Worm (Caenorhabditis elegans) whole organism, young adult: ENCODE data around the gene srh-16.
A peak's percentile ranks its signal among the peaks of the same experiment; 100 is the strongest.

Source experiments
- B0019.2 ChIP-seq: fragments of 200-800 bp; sonication (Bioruptor generic); conservative IDR thresholded peaks from 2 replicates; pipeline ENCODE4 v1.3.6; 2022; ENCODE audit warnings: missing genetic modification reagents, missing genetic modification characterization, missing compliant biosample characterization
- B0261.1 ChIP-seq: sonication (generic microtip); optimal IDR thresholded peaks from 2 replicates; lab custom pipeline; 2016; ENCODE audit warnings: mild to moderate bottlenecking, missing genetic modification characterization, moderate library complexity, missing compliant biosample characterization
- B0336.3 ChIP-seq: fragments of 200-800 bp; sonication (Bioruptor generic); IDR thresholded peaks from 2 replicates; pipeline ENCODE4 v1.3.6; 2022; ENCODE audit warnings: missing genetic modification characterization, missing compliant biosample characterization
- C06A6.2 ChIP-seq: fragments of 200-800 bp; sonication (Bioruptor generic); conservative IDR thresholded peaks from 2 replicates; pipeline ENCODE4 v1.3.6; 2022; ENCODE audit warnings: missing genetic modification characterization, missing compliant biosample characterization
- D2030.7 ChIP-seq: fragments of 200-800 bp; sonication (Bioruptor generic); IDR thresholded peaks from 2 replicates; pipeline ENCODE4 v1.3.6; 2022; ENCODE audit warnings: missing genetic modification reagents, missing genetic modification characterization, missing compliant biosample characterization
- F23B12.7 ChIP-seq: sonication (generic microtip); optimal IDR thresholded peaks from 2 replicates; lab custom pipeline; 2017; ENCODE audit warnings: missing genetic modification characterization, mild to moderate bottlenecking, missing compliant biosample characterization, antibody characterized with exemption, moderate library complexity; ENCODE audit not compliant: insufficient read depth
- F37B4.10 ChIP-seq: fragments of 200-800 bp; sonication (Bioruptor generic); IDR thresholded peaks from 2 replicates; pipeline ENCODE4 v1.3.6; 2022; ENCODE audit warnings: missing genetic modification characterization, missing compliant biosample characterization
- F55B11.4 ChIP-seq: sonication (generic microtip); optimal IDR thresholded peaks from 2 replicates; lab custom pipeline; 2016; ENCODE audit warnings: missing compliant biosample characterization, missing genetic modification characterization, borderline replicate concordance; ENCODE audit not compliant: insufficient read depth
- F57A8.1 ChIP-seq: fragments of 200-800 bp; sonication (Bioruptor generic); optimal IDR thresholded peaks from 2 replicates; lab custom pipeline; 2018; ENCODE audit warnings: mild to moderate bottlenecking, missing genetic modification characterization, moderate library complexity, missing compliant biosample characterization
- Y56A3A.18 ChIP-seq: fragments of 200-800 bp; sonication (Bioruptor generic); IDR thresholded peaks from 2 replicates; pipeline ENCODE4 v1.3.6; 2022; ENCODE audit warnings: missing genetic modification reagents, missing genetic modification characterization, missing compliant biosample characterization
- Y95B8A.8 ChIP-seq: fragments of 200-800 bp; sonication (Bioruptor generic); IDR thresholded peaks from 2 replicates; pipeline ENCODE4 v1.3.6; 2022; ENCODE audit warnings: missing genetic modification reagents, missing genetic modification characterization, missing compliant biosample characterization
- ZK185.1 ChIP-seq: sonication (generic microtip); optimal IDR thresholded peaks from 2 replicates; lab custom pipeline; 2016; ENCODE audit warnings: mild to moderate bottlenecking, missing genetic modification characterization, missing compliant biosample characterization; ENCODE audit not compliant: poor library complexity, severe bottlenecking
- ama-1 ChIP-seq, 3 experiments: fragments of 150-350 bp in 1 of 3; sonication (generic microtip) in 2 of 3; optimal IDR thresholded peaks; 2 replicates each; lab custom pipeline; 2014 to 2018; ENCODE audit warnings: missing biosample characterization in 2 of 3, missing genetic modification characterization in 2 of 3, missing genetic modification reagents in 2 of 3
- attf-3 ChIP-seq: fragments of 200-800 bp; sonication (Bioruptor generic); conservative IDR thresholded peaks from 2 replicates; pipeline ENCODE4 v1.3.6; 2022; ENCODE audit warnings: missing genetic modification reagents, missing genetic modification characterization, missing compliant biosample characterization
- ceh-100 ChIP-seq: fragments of 200-800 bp; sonication (Bioruptor generic); IDR thresholded peaks from 2 replicates; pipeline ENCODE4 v1.3.6; 2022; ENCODE audit warnings: missing genetic modification reagents, missing genetic modification characterization, missing compliant biosample characterization
- ceh-27 ChIP-seq: fragments of 200-800 bp; sonication (Bioruptor generic); optimal IDR thresholded peaks from 2 replicates; lab custom pipeline; 2018; ENCODE audit warnings: mild to moderate bottlenecking, missing genetic modification characterization, moderate library complexity, missing compliant biosample characterization
- ceh-58 ChIP-seq: fragments of 200-800 bp; sonication (Bioruptor generic); IDR thresholded peaks from 2 replicates; pipeline ENCODE4 v1.3.6; 2022; ENCODE audit warnings: missing genetic modification characterization, missing compliant biosample characterization
- dox-1 ChIP-seq: fragments of 200-800 bp; sonication (Bioruptor generic); IDR thresholded peaks from 2 replicates; pipeline ENCODE4 v1.3.6; 2022; ENCODE audit warnings: missing genetic modification reagents, missing genetic modification characterization, missing compliant biosample characterization
- dpl-1 ChIP-seq: fragments of 150-350 bp; optimal IDR thresholded peaks from 2 replicates; lab custom pipeline; 2014; ENCODE audit warnings: missing biosample characterization, missing genetic modification reagents, missing genetic modification characterization
- egl-18 ChIP-seq: fragments of 200-800 bp; sonication (Bioruptor generic); IDR thresholded peaks from 2 replicates; pipeline ENCODE4 v1.3.6; 2022; ENCODE audit warnings: missing genetic modification reagents, missing genetic modification characterization, missing compliant biosample characterization
- ekl-4 ChIP-seq: fragments of 200-800 bp; sonication (Bioruptor generic); IDR thresholded peaks from 2 replicates; pipeline ENCODE4 v1.3.6; 2022; ENCODE audit warnings: missing genetic modification reagents, missing genetic modification characterization, missing compliant biosample characterization
- ets-4 ChIP-seq: fragments of 200-800 bp; sonication (Bioruptor generic); optimal IDR thresholded peaks from 2 replicates; lab custom pipeline; 2018; ENCODE audit warnings: mild to moderate bottlenecking, missing genetic modification characterization, missing compliant biosample characterization
- fkh-3 ChIP-seq: sonication (generic microtip); optimal IDR thresholded peaks from 2 replicates; lab custom pipeline; 2016; ENCODE audit warnings: mild to moderate bottlenecking, missing genetic modification characterization, missing compliant biosample characterization
- him-1 ChIP-seq: sonication (generic microtip); optimal IDR thresholded peaks from 2 replicates; lab custom pipeline; 2016; ENCODE audit warnings: missing genotype, missing genetic modification reagents, missing genetic modification characterization, missing compliant biosample characterization
- hmg-1.2 ChIP-seq: fragments of 200-800 bp; sonication (Bioruptor generic); IDR thresholded peaks from 2 replicates; pipeline ENCODE4 v1.3.6; 2022; ENCODE audit warnings: missing genetic modification reagents, missing genetic modification characterization, missing compliant biosample characterization
- let-526 ChIP-seq: fragments of 200-800 bp; sonication (Bioruptor generic); IDR thresholded peaks from 2 replicates; pipeline ENCODE4 v1.3.6; 2022; ENCODE audit warnings: missing genetic modification reagents, missing genetic modification characterization, missing compliant biosample characterization
- lir-1 ChIP-seq: fragments of 200-800 bp; sonication (Bioruptor generic); conservative IDR thresholded peaks from 2 replicates; pipeline ENCODE4 v1.3.6; 2022; ENCODE audit warnings: missing genetic modification reagents, missing genetic modification characterization, missing compliant biosample characterization
- madf-6 ChIP-seq: fragments of 200-800 bp; sonication (Bioruptor generic); IDR thresholded peaks from 2 replicates; pipeline ENCODE4 v1.3.6; 2022; ENCODE audit warnings: missing genetic modification reagents, missing genetic modification characterization, missing compliant biosample characterization
- mcd-1 ChIP-seq: fragments of 200-800 bp; sonication (Bioruptor generic); IDR thresholded peaks from 2 replicates; pipeline ENCODE4 v1.3.6; 2022; ENCODE audit warnings: missing genetic modification reagents, missing genetic modification characterization, missing compliant biosample characterization
- nfya-2 ChIP-seq: fragments of 200-800 bp; sonication (Bioruptor generic); IDR thresholded peaks from 2 replicates; pipeline ENCODE4 v1.3.6; 2022; ENCODE audit warnings: missing genetic modification reagents, missing genetic modification characterization, missing compliant biosample characterization
- nhr-120 ChIP-seq: fragments of 200-800 bp; sonication (Bioruptor generic); IDR thresholded peaks from 2 replicates; pipeline ENCODE4 v1.3.6; 2022; ENCODE audit warnings: missing genetic modification characterization, missing compliant biosample characterization
- pbrm-1 ChIP-seq: fragments of 200-800 bp; sonication (Bioruptor generic); IDR thresholded peaks from 2 replicates; pipeline ENCODE4 v1.3.6; 2022; ENCODE audit warnings: missing genetic modification reagents, missing genetic modification characterization, missing compliant biosample characterization
- rcor-1 ChIP-seq: fragments of 200-800 bp; sonication (Bioruptor generic); IDR thresholded peaks from 2 replicates; pipeline ENCODE4 v1.3.6; 2022; ENCODE audit warnings: missing genetic modification reagents, missing genetic modification characterization, missing compliant biosample characterization
- rpc-1 ChIP-seq, 2 experiments: fragments of 150-350 bp in 1 of 2; sonication (generic microtip) in 1 of 2; optimal IDR thresholded peaks; 2 replicates each; lab custom pipeline; 2014 to 2018; ENCODE audit warnings: missing biosample characterization in 1 of 2, missing genetic modification characterization in 1 of 2, missing genetic modification reagents in 1 of 2, missing genotype in 1 of 2
- snpc-1.1 ChIP-seq: sonication (generic microtip); optimal IDR thresholded peaks from 2 replicates; lab custom pipeline; 2017; ENCODE audit warnings: missing genetic modification characterization, mild to moderate bottlenecking, missing compliant biosample characterization, antibody characterized with exemption, moderate library complexity, missing genotype, missing genetic modification reagents; ENCODE audit not compliant: insufficient read depth
- snpc-1.3 ChIP-seq: sonication (generic microtip); optimal IDR thresholded peaks from 2 replicates; lab custom pipeline; 2017; ENCODE audit warnings: missing genetic modification characterization, mild to moderate bottlenecking, missing compliant biosample characterization, antibody characterized with exemption, moderate library complexity, missing genotype, missing genetic modification reagents; ENCODE audit not compliant: insufficient read depth
- snpc-3.4 ChIP-seq: sonication (generic microtip); optimal IDR thresholded peaks from 2 replicates; lab custom pipeline; 2017; ENCODE audit warnings: missing genetic modification characterization, mild to moderate bottlenecking, missing compliant biosample characterization, antibody characterized with exemption, moderate library complexity, missing genotype, missing genetic modification reagents
- snpc-4 ChIP-seq, 5 experiments: fragments of 150-350 bp in 1 of 5; sonication (generic microtip) in 4 of 5; optimal IDR thresholded peaks; 2 replicates each; lab custom pipeline; 2014 to 2018; ENCODE audit warnings: missing genetic modification characterization in 5 of 5, missing biosample characterization in 3 of 5, antibody characterized with exemption in 2 of 5, mild to moderate bottlenecking in 2 of 5, missing compliant biosample characterization in 2 of 5, missing genotype in 2 of 5, moderate library complexity in 2 of 5, missing genetic modification reagents in 1 of 5
- sptf-2 ChIP-seq: fragments of 200-800 bp; sonication (Bioruptor generic); optimal IDR thresholded peaks from 2 replicates; lab custom pipeline; 2018; ENCODE audit warnings: mild to moderate bottlenecking, missing genetic modification characterization, missing compliant biosample characterization
- tbp1 ChIP-seq: fragments of 200-800 bp; sonication (Bioruptor generic); optimal IDR thresholded peaks from 2 replicates; lab custom pipeline; 2018; ENCODE audit warnings: mild to moderate bottlenecking, missing genetic modification characterization, missing compliant biosample characterization
- tbx-9 ChIP-seq: sonication (generic microtip); optimal IDR thresholded peaks from 2 replicates; lab custom pipeline; 2016; ENCODE audit warnings: borderline replicate concordance, missing genetic modification characterization, inconsistent platforms, missing compliant biosample characterization
- xnd-1 ChIP-seq: sonication (generic microtip); optimal IDR thresholded peaks from 2 replicates; lab custom pipeline; 2016; ENCODE audit warnings: missing genotype, missing genetic modification reagents, missing genetic modification characterization, missing compliant biosample characterization
- zfh-2 ChIP-seq: fragments of 200-800 bp; sonication (Bioruptor generic); conservative IDR thresholded peaks from 2 replicates; pipeline ENCODE4 v1.3.6; 2022; ENCODE audit warnings: missing genetic modification reagents, missing genetic modification characterization, missing compliant biosample characterization
- ztf-18 ChIP-seq: sonication (generic microtip); optimal IDR thresholded peaks from 2 replicates; lab custom pipeline; 2016; ENCODE audit warnings: missing genotype, mild to moderate bottlenecking, missing genetic modification characterization, missing compliant biosample characterization
- ztf-22 ChIP-seq: fragments of 200-800 bp; sonication (Bioruptor generic); optimal IDR thresholded peaks from 2 replicates; lab custom pipeline; 2018; ENCODE audit warnings: mild to moderate bottlenecking, missing genetic modification characterization, moderate library complexity, missing compliant biosample characterization
- ztf-26 ChIP-seq: sonication (generic microtip); optimal IDR thresholded peaks from 2 replicates; lab custom pipeline; 2017; ENCODE audit warnings: missing genetic modification characterization, missing compliant biosample characterization

The srh-16 gene

ce11 chrV:12331820-12332219 lies 40.2 kb downstream of the srh-16 start (continued):
- TF ChIP-seq ztf-18 (tag; lab: Kevin White, UChicago) (peak; percentile 76), ztf-26 (peak; percentile 49), fkh-3 (tag; lab: Kevin White, UChicago) (no peak), lir-1 (no peak), sptf-2 (GFP tag; lab: Kevin White, UChicago) (no peak), B0336.3 (GFP tag; lab: Robert Waterston, UW) (no peak), F57A8.1 (GFP tag; lab: Kevin White, UChicago) (no peak), nhr-120 (GFP tag; lab: Robert Waterston, UW) (no peak), attf-3 (GFP tag; lab: Robert Waterston, UW) (peak; percentile 54), egl-18 (GFP tag; lab: Robert Waterston, UW) (no peak), B0261.1 (tag; lab: Kevin White, UChicago) (peak; percentile 76), ets-4 (GFP tag; lab: Kevin White, UChicago) (no peak), B0019.2 (GFP tag; lab: Robert Waterston, UW) (no peak), snpc-1.3 (tag; lab: Kevin White, UChicago) (peak; percentile 41), F37B4.10 (GFP tag; lab: Robert Waterston, UW) (no peak), ekl-4 (GFP tag; lab: Robert Waterston, UW) (no peak), D2030.7 (peak; percentile 51; the same call in 1 of the 2 replicates), ceh-100 (GFP tag; lab: Robert Waterston, UW) (no peak), zfh-2 (no peak), nfya-2 (GFP tag; lab: Robert Waterston, UW) (no peak), tbx-9 (no peak), C06A6.2 (GFP tag; lab: Robert Waterston, UW) (no peak), xnd-1 (tag; lab: Kevin White, UChicago) (no peak), pbrm-1 (peak; percentile 50; the same call in 1 of the 2 replicates), ceh-27 (GFP tag; lab: Kevin White, UChicago) (peak; percentile 21), Y56A3A.18 (GFP tag; lab: Robert Waterston, UW) (no peak), hmg-1.2 (GFP tag; lab: Robert Waterston, UW) (peak; percentile 64), snpc-1.1 (peak; percentile 26), rcor-1 (GFP tag; lab: Robert Waterston, UW) (no peak), dpl-1 (GFP tag; lab: Kevin White, UChicago) (no peak), let-526 (GFP tag; lab: Robert Waterston, UW) (no peak), him-1 (peak; percentile 81), ZK185.1 (tag; lab: Kevin White, UChicago) (no peak), dox-1 (GFP tag; lab: Robert Waterston, UW) (no peak), snpc-3.4 (peak; percentile 23), F55B11.4 (tag; lab: Kevin White, UChicago) (no peak), ceh-58 (GFP tag; lab: Robert Waterston, UW) (no peak), Y95B8A.8 (GFP tag; lab: Robert Waterston, UW) (no peak), ama-1 (optimal IDR thresholded peaks at IDR 0.05; lab: Kevin White, UChicago) (no peak), ama-1 (GFP tag; optimal IDR thresholded peaks at IDR 0.05; lab: Kevin White, UChicago) (no peak), tbp1 (GFP tag; lab: Kevin White, UChicago) (peak; percentile 93), rpc-1 (optimal IDR thresholded peaks at IDR 0.05; lab: Kevin White, UChicago) (peak; percentile 68), rpc-1 (tag; optimal IDR thresholded peaks at IDR 0.05; lab: Kevin White, UChicago) (peak; percentile 83), ztf-22 (no peak), snpc-4 (GFP tag; optimal IDR thresholded peaks at IDR 0.05; lab: Kevin White, UChicago) (peak; percentile 24), snpc-4 (tag; optimal IDR thresholded peaks at IDR 0.05; lab: Kevin White, UChicago) (peak in 1 of 4 experiments; percentile 4), mcd-1 (GFP tag; lab: Robert Waterston, UW) (peak; percentile 43; the same call in 1 of the 2 replicates), F23B12.7 (tag; lab: Kevin White, UChicago) (peak; percentile 36), madf-6 (GFP tag; lab: Robert Waterston, UW) (no peak)
